Worm (Caenorhabditis elegans): ENCODE measurements around the gene R10E9.2.

Gene R10E9.2

DNA sequence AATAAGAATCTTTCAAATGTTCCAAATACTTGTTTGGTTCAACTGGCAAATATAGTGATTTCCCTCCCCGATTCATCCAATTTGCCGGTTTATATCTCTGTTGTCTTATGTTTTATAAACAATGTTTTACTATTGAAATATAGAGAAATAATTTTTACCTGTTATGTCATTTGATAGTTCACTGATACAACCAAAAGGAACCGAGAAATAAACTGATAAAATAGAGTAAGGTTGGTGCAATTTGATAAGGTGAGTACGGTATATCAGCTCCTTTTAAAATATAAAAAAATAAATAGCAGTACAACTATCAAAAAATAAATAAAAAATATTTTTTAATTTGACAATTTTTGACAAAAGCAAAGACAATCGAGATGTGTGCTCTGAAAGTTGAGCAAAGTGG lies 37.3 kb downstream of the R10E9.2 start:
- TF ChIP-seq elt-2 (tag; optimal IDR thresholded peaks at IDR 0.05) (peak; percentile 65), ceh-14 (tag; optimal IDR thresholded peaks at IDR 0.05) (no peak), fkh-10 (GFP tag; optimal IDR thresholded peaks at IDR 0.05) (no peak), tbx-2 (tag; optimal IDR thresholded peaks at IDR 0.05) (no peak), pag-3 (tag; optimal IDR thresholded peaks at IDR 0.05; ENCODE audit: borderline replicate concordance) (no peak), fax-1 (tag; optimal IDR thresholded peaks at IDR 0.05) (no peak)

DNA sequence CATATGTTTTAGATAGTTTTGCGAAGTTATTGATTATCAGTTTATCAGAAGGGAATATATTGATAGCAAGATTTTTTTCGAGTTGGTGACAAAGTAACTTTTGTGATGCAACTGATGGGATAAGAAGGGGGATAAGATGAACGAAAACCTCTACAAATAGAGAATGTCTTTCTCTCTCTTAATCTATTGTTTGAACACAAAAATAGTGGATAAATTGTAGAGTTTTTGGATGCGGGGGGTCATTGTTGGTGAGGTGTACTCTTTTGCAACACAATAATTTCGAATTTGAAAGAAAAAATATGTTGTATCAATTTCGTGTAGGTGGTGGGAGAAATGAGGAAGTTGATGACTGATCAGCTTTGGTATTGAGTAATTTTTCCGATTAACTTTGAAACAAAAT lies 38.0 kb downstream of the R10E9.2 start, which contains the start of gene ZK1058.9:
Gene ZK1058.9, minus strand, starts transcription at position 101 of the 400 bp plus-strand sequence.
- TF ChIP-seq ref-2 (tag; optimal IDR thresholded peaks at IDR 0.05) (no peak), ceh-22 (tag; optimal IDR thresholded peaks at IDR 0.05) (no peak)

ce11 chrIII:3921646-3922328 lies 42.4 kb downstream of the R10E9.2 start, which contains the start of the genes metl-6 and nit-1:
TSS of gene metl-6 (minus strand) at chrIII:3921711.
TSS of gene nit-1 (plus strand) at chrIII:3922207.
- TF ChIP-seq ceh-19 (GFP tag; optimal IDR thresholded peaks at IDR 0.05) (no peak), eyg-1 (tag; optimal IDR thresholded peaks at IDR 0.05) (no peak), ceh-30 (tag; optimal IDR thresholded peaks at IDR 0.05) (no peak), gmeb-2 (tag; optimal IDR thresholded peaks at IDR 0.05) (no peak), fax-1 (tag; optimal IDR thresholded peaks at IDR 0.05) (no peak), pqm-1 (tag; optimal IDR thresholded peaks at IDR 0.05) (no peak), K09A11.1 (tag; optimal IDR thresholded peaks at IDR 0.05; ENCODE audit: insufficient read depth) (no peak), elt-4 (tag; optimal IDR thresholded peaks at IDR 0.05) (no peak), Y22D7AL.16 (tag; optimal IDR thresholded peaks at IDR 0.05) (no peak), fkh-6 (tag; optimal IDR thresholded peaks at IDR 0.05) (no peak), tbx-2 (tag; optimal IDR thresholded peaks at IDR 0.05) (no peak), K02D7.2 (tag; optimal IDR thresholded peaks at IDR 0.05) (no peak), ceh-45 (GFP tag; IDR thresholded peaks at IDR 0.05) (no peak), ref-2 (tag; optimal IDR thresholded peaks at IDR 0.05) (no peak), elt-2 (tag; optimal IDR thresholded peaks at IDR 0.05) (no peak), pha-4 (tag; optimal IDR thresholded peaks at IDR 0.05) (no peak), unc-55 (GFP tag; optimal IDR thresholded peaks at IDR 0.05) (no peak), ets-4 (tag; optimal IDR thresholded peaks at IDR 0.05) (no peak), hlh-13 (GFP tag; optimal IDR thresholded peaks at IDR 0.05) (no peak), ceh-34 (tag; optimal IDR thresholded peaks at IDR 0.05) (no peak)

- TF ChIP-seq nhr-232 (tag; optimal IDR thresholded peaks at IDR 0.05) (no peak), ahr-1 (tag; optimal IDR thresholded peaks at IDR 0.05) (no peak), ceh-2 (tag; optimal IDR thresholded peaks at IDR 0.05) (no peak), ceh-48 (tag; optimal IDR thresholded peaks at IDR 0.05) (no peak), fkh-10 (GFP tag; optimal IDR thresholded peaks at IDR 0.05) (no peak), T23F11.4 (GFP tag; optimal IDR thresholded peaks at IDR 0.05) (no peak), hlh-8 (tag; optimal IDR thresholded peaks at IDR 0.05) (no peak), nfya-1 (tag; optimal IDR thresholded peaks at IDR 0.05) (no peak), ztf-16 (tag; optimal IDR thresholded peaks at IDR 0.05) (no peak)
These were observed 45.6 kb downstream of the R10E9.2 start, which contains the start of gene ZK1058.3 for ce11 chrIII:3918569-3918968. TSS of gene ZK1058.3 (plus strand) at chrIII:3918869.

- TF ChIP-seq hlh-13 (GFP tag; optimal IDR thresholded peaks at IDR 0.05) (peak; percentile 60), F13H6.1 (tag; optimal IDR thresholded peaks at IDR 0.05) (peak; percentile 79), ztf-16 (tag; optimal IDR thresholded peaks at IDR 0.05) (peak; percentile 83), elt-4 (tag; optimal IDR thresholded peaks at IDR 0.05) (no peak), ceh-48 (tag; optimal IDR thresholded peaks at IDR 0.05) (peak; percentile 84), unc-86 (tag; optimal IDR thresholded peaks at IDR 0.05) (peak; percentile 87), pax-1 (tag; optimal IDR thresholded peaks at IDR 0.05) (peak; percentile 16), ets-4 (tag; optimal IDR thresholded peaks at IDR 0.05) (no peak), ceh-19 (GFP tag; optimal IDR thresholded peaks at IDR 0.05) (peak; percentile 87), pha-4 (tag; optimal IDR thresholded peaks at IDR 0.05) (no peak), T23F11.4 (GFP tag; optimal IDR thresholded peaks at IDR 0.05) (peak; percentile 66), K02D7.2 (tag; optimal IDR thresholded peaks at IDR 0.05) (peak; percentile 61), nhr-11 (tag; optimal IDR thresholded peaks at IDR 0.05) (no peak), ceh-24 (tag; optimal IDR thresholded peaks at IDR 0.05) (peak; percentile 26), dve-1 (tag; optimal IDR thresholded peaks at IDR 0.05) (peak; percentile 47), ceh-14 (tag; optimal IDR thresholded peaks at IDR 0.05) (peak; percentile 91), ama-1 (optimal IDR thresholded peaks at IDR 0.05) (no peak), ceh-22 (tag; optimal IDR thresholded peaks at IDR 0.05) (no peak), K09A11.1 (tag; optimal IDR thresholded peaks at IDR 0.05; ENCODE audit: insufficient read depth) (peak; percentile 85), pqm-1 (tag; optimal IDR thresholded peaks at IDR 0.05) (no peak), che-1 (tag; optimal IDR thresholded peaks at IDR 0.05) (peak; percentile 72), odd-2 (tag; optimal IDR thresholded peaks at IDR 0.05) (peak; percentile 83), sdc-2 (tag; optimal IDR thresholded peaks at IDR 0.05) (peak; percentile 39), ceh-31 (tag; optimal IDR thresholded peaks at IDR 0.05) (peak; percentile 86)
These were observed 47.5 kb downstream of the R10E9.2 start, which contains the start of gene ccdc-47 for ce11 chrIII:3916624-3917023. TSS of gene ccdc-47 (plus strand) at chrIII:3916967.

Data from whole organism, late embryonic.